Fruit fly (Drosophila melanogaster): ENCODE results near the gene RpL30.

The RpL30 gene

DNA sequence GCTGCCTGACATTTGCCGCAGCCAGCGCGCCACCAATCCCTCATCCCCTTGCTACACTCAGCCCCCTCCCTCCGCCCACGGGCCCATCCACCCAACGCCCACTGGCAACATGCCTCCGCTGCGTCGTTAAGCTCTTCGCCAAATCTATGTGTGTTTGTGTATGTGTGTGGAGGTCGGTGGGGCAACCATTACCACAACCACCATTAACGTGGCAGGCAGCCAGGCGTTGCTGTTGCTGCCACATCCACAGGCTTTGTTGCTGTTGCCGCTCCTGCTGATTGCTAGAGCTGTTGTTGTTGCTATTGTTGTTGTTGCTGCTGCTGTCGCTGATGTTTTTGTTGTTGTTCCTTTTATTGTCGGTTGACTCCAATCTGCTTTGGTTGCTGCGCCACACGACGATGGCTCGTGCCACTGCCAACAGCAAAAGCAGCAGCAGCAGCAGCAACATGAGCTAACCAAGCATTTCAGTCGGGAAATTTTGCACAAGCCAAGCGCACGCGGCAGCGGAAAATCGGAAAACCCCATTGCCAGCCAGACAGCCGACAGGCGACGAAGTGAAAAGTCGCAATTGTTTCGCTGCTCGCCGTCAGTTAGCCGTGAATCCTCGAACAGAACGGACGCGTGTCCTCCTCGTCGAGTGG is 18.3 kb upstream of the RpL30 start, which contains the start of gene Sidpn (continued):
- no peak for TF ChIP-seq gem (tag; optimal IDR thresholded peaks at IDR 0.05)
- peak; percentile 63 for TF ChIP-seq crol (GFP tag; IDR thresholded peaks at IDR 0.05)
- peak; percentile 89 for TF ChIP-seq Hey (tag; optimal IDR thresholded peaks at IDR 0.05)
- peak in 1 of 2 experiments; percentile 52 for TF ChIP-seq Hr51 (GFP tag; optimal IDR thresholded peaks at IDR 0.05)
- peak; percentile 3 for TF ChIP-seq cg (GFP tag; optimal IDR thresholded peaks at IDR 0.05)
- TF ChIP-seq zen (tag; optimal IDR thresholded peaks at IDR 0.05), result no peak
- TF ChIP-seq ranshi (GFP tag; IDR thresholded peaks at IDR 0.05), result 0 out of 2 replicates have a peak, but pooled peaks have one; percentile 16
- TF ChIP-seq CG13894 (tag; optimal IDR thresholded peaks at IDR 0.05), result peak; percentile 19
- peak; percentile 40 for TF ChIP-seq scrt (GFP tag; optimal IDR thresholded peaks at IDR 0.05)
- no peak for TF ChIP-seq tna (GFP tag; IDR thresholded peaks at IDR 0.05; ENCODE audit: partially characterized antibody)

DNA sequence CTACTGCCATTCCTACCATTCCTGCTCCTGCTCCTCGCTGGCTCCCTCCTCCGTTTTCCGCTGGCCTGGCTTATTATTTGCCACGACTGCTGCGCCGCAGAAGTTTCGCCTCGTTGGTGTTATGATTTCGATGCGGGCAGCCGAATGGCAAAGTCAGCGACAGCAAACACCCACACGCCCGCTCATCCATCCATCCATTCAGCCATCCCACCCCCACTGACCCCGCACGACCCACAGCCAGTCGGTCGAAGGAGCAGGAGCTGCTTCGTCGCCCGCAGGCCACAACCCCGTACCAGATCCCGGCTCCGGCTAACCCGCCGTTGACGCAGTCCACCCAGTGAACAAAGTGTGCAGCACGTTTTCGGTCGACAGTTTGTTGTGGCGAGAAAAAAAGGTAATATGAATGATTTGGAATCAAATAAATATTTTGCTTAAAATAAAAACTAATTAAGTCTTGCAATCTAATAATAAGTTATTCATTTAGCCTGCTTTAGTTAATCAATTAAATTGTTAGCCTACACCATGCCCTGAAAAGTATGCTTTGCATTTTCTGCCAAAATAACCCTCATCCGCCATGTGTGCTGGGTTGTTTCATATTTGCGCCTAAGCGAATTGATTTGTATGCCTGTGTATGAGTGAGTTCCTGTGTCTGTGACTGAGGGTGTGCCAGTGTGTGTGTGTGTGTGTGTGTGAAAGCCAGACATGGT is 17.5 kb upstream of the RpL30 start:
- peak; percentile 23 to 26 for TF ChIP-seq dpn (GFP tag; optimal IDR thresholded peaks at IDR 0.05)
- TF ChIP-seq fd3F (GFP tag; optimal IDR thresholded peaks at IDR 0.05), result peak; percentile 50
- no peak for TF ChIP-seq NFAT (GFP tag; IDR thresholded peaks at IDR 0.05)
- peak; percentile 64 for TF ChIP-seq Deaf1 (tag; optimal IDR thresholded peaks at IDR 0.05)
- no peak for TF ChIP-seq CG11085 (GFP tag; IDR thresholded peaks at IDR 0.05)
- peak; percentile 70 for TF ChIP-seq CG13424 (tag; optimal IDR thresholded peaks at IDR 0.05)
- TF ChIP-seq CG3065 (GFP tag; optimal IDR thresholded peaks at IDR 0.05), result no peak
- peak; percentile 23 for TF ChIP-seq CG4328 (GFP tag; optimal IDR thresholded peaks at IDR 0.05)
- TF ChIP-seq pan (optimal IDR thresholded peaks at IDR 0.05), result no peak
- peak in 1 of 2 experiments; percentile 20 for TF ChIP-seq pan (GFP tag; optimal IDR thresholded peaks at IDR 0.05 in 1 of 2, IDR thresholded peaks at IDR 0.05 in 1 of 2)
- no peak for TF ChIP-seq Camta (GFP tag; optimal IDR thresholded peaks at IDR 0.05)
- no peak for TF ChIP-seq CG1529 (GFP tag; optimal IDR thresholded peaks at IDR 0.05)
- TF ChIP-seq Dip3 (GFP tag; optimal IDR thresholded peaks at IDR 0.05), result peak; percentile 0
- TF ChIP-seq CG32772 (GFP tag; IDR thresholded peaks at IDR 0.05), result no peak
- TF ChIP-seq Poxn (GFP tag; IDR thresholded peaks at IDR 0.05), result no peak
- TF ChIP-seq slou (GFP tag; optimal IDR thresholded peaks at IDR 0.05), result no peak
- peak; percentile 44 for TF ChIP-seq CG12659 (GFP tag; optimal IDR thresholded peaks at IDR 0.05)
- TF ChIP-seq CG12299 (tag; optimal IDR thresholded peaks at IDR 0.05), result peak; percentile 44
- peak; percentile 48 for TF ChIP-seq CG6813 (GFP tag; optimal IDR thresholded peaks at IDR 0.05)
- peak; percentile 25 for TF ChIP-seq ewg (GFP tag; optimal IDR thresholded peaks at IDR 0.05)
- peak; percentile 18; the same call in 1 of the 2 replicates for TF ChIP-seq al (GFP tag; IDR thresholded peaks at IDR 0.05)
- no peak for TF ChIP-seq amos (GFP tag; IDR thresholded peaks at IDR 0.05; ENCODE audit: partially characterized antibody)
- peak; percentile 48 for TF ChIP-seq sens (GFP tag)
- TF ChIP-seq CG10654 (GFP tag; optimal IDR thresholded peaks at IDR 0.05), result no peak
- TF ChIP-seq bsh (GFP tag; optimal IDR thresholded peaks at IDR 0.05), result peak in 1 of 2 experiments; percentile 28
- TF ChIP-seq Ptx1 (GFP tag; IDR thresholded peaks at IDR 0.05), result peak; percentile 61
- no peak for TF ChIP-seq CG15696 (tag; optimal IDR thresholded peaks at IDR 0.05)
- no peak for TF ChIP-seq ftz-f1 (GFP tag; optimal IDR thresholded peaks at IDR 0.05)
- 0 out of 2 replicates have a peak, but pooled peaks have one; percentile 16 for TF ChIP-seq Rfx (GFP tag; IDR thresholded peaks at IDR 0.05)
- no peak for TF ChIP-seq tna (GFP tag; IDR thresholded peaks at IDR 0.05; ENCODE audit: partially characterized antibody)
- TF ChIP-seq fd102C (GFP tag; optimal IDR thresholded peaks at IDR 0.05), result no peak
- no peak for TF ChIP-seq dmrt11E (tag; optimal IDR thresholded peaks at IDR 0.05)
- TF ChIP-seq CG7745 (tag; optimal IDR thresholded peaks at IDR 0.05), result no peak
- no peak for TF ChIP-seq CG6272 (GFP tag; IDR thresholded peaks at IDR 0.05)
- TF ChIP-seq lola (GFP tag; optimal IDR thresholded peaks at IDR 0.05), result no peak
- TF ChIP-seq ap (GFP tag; IDR thresholded peaks at IDR 0.05), result no peak
- TF ChIP-seq ind (GFP tag; optimal IDR thresholded peaks at IDR 0.05), result peak; percentile 34

All from whole organism, embryonic.